Worm (Caenorhabditis elegans) whole organism, young adult: Measurements from ENCODE around the gene mrpl-30.

Source experiments
- B0261.1 ChIP-seq: sonication (generic microtip); optimal IDR thresholded peaks from 2 replicates; lab custom pipeline; 2016; ENCODE audit warnings: mild to moderate bottlenecking, missing genetic modification characterization, moderate library complexity, missing compliant biosample characterization
- B0336.3 ChIP-seq: fragments of 200-800 bp; sonication (Bioruptor generic); IDR thresholded peaks from 2 replicates; pipeline ENCODE4 v1.3.6; 2022; ENCODE audit warnings: missing genetic modification characterization, missing compliant biosample characterization
- F22D6.2 ChIP-seq: sonication (generic microtip); optimal IDR thresholded peaks from 2 replicates; lab custom pipeline; 2016; ENCODE audit warnings: mild to moderate bottlenecking, missing genetic modification characterization, missing compliant biosample characterization
- F37B4.10 ChIP-seq: fragments of 200-800 bp; sonication (Bioruptor generic); IDR thresholded peaks from 2 replicates; pipeline ENCODE4 v1.3.6; 2022; ENCODE audit warnings: missing genetic modification characterization, missing compliant biosample characterization
- F39B2.1 ChIP-seq: fragments of 200-800 bp; sonication (Bioruptor generic); IDR thresholded peaks from 2 replicates; pipeline ENCODE4 v1.3.6; 2022; ENCODE audit warnings: missing genetic modification reagents, missing genetic modification characterization, missing compliant biosample characterization
- F57A8.1 ChIP-seq: fragments of 200-800 bp; sonication (Bioruptor generic); optimal IDR thresholded peaks from 2 replicates; lab custom pipeline; 2018; ENCODE audit warnings: mild to moderate bottlenecking, missing genetic modification characterization, moderate library complexity, missing compliant biosample characterization
- K11D2.4 ChIP-seq: fragments of 200-800 bp; sonication (Bioruptor generic); IDR thresholded peaks from 2 replicates; pipeline ENCODE4 v1.3.6; 2022; ENCODE audit warnings: missing genetic modification reagents, missing genetic modification characterization, missing compliant biosample characterization
- K12H6.12 ChIP-seq: fragments of 200-800 bp; sonication (Bioruptor generic); optimal IDR thresholded peaks from 2 replicates; lab custom pipeline; 2018; ENCODE audit warnings: mild to moderate bottlenecking, missing genetic modification characterization, missing compliant biosample characterization
- Y53G8AR.9 ChIP-seq: fragments of 200-800 bp; sonication (Bioruptor generic); conservative IDR thresholded peaks from 2 replicates; pipeline ENCODE4 v1.3.6; 2022; ENCODE audit warnings: missing genetic modification reagents, missing genetic modification characterization, missing compliant biosample characterization
- Y95B8A.8 ChIP-seq: fragments of 200-800 bp; sonication (Bioruptor generic); IDR thresholded peaks from 2 replicates; pipeline ENCODE4 v1.3.6; 2022; ENCODE audit warnings: missing genetic modification reagents, missing genetic modification characterization, missing compliant biosample characterization
- akir-1 ChIP-seq: fragments of 200-800 bp; sonication (Bioruptor generic); optimal IDR thresholded peaks from 2 replicates; lab custom pipeline; 2018; ENCODE audit warnings: mild to moderate bottlenecking, missing genetic modification characterization, moderate library complexity, missing compliant biosample characterization
- aptf-3 ChIP-seq: fragments of 200-800 bp; sonication (Bioruptor generic); IDR thresholded peaks from 2 replicates; pipeline ENCODE4 v1.3.6; 2022; ENCODE audit warnings: missing genetic modification characterization, missing compliant biosample characterization
- atf-7 ChIP-seq: sonication (generic microtip); optimal IDR thresholded peaks from 2 replicates; lab custom pipeline; 2017; ENCODE audit warnings: mild to moderate bottlenecking, missing genetic modification characterization, missing compliant biosample characterization
- attf-6 ChIP-seq: fragments of 200-800 bp; sonication (Bioruptor generic); IDR thresholded peaks from 2 replicates; pipeline ENCODE4 v1.3.6; 2022; ENCODE audit warnings: missing genetic modification reagents, missing genetic modification characterization, missing compliant biosample characterization
- bed-1 ChIP-seq: fragments of 200-800 bp; sonication (Bioruptor generic); IDR thresholded peaks from 2 replicates; pipeline ENCODE4 v1.3.6; 2022; ENCODE audit warnings: missing genetic modification reagents, missing genetic modification characterization, missing compliant biosample characterization
- ccch-3 ChIP-seq: fragments of 200-800 bp; sonication (Bioruptor generic); optimal IDR thresholded peaks from 2 replicates; lab custom pipeline; 2018; ENCODE audit warnings: mild to moderate bottlenecking, missing genetic modification characterization, missing compliant biosample characterization
- cebp-1 ChIP-seq, 2 experiments: fragments of 200-800 bp in 1 of 2; sonication (Bioruptor generic) in 1 of 2; sonication (generic microtip) in 1 of 2; IDR thresholded peaks in 1 of 2; optimal IDR thresholded peaks in 1 of 2; 2 replicates each; pipeline versions ENCODE4 v1.3.6 to Lab custom; 2017 to 2022; ENCODE audit warnings: missing compliant biosample characterization in 2 of 2, missing genetic modification characterization in 2 of 2, mild to moderate bottlenecking in 1 of 2, missing genetic modification reagents in 1 of 2, moderate library complexity in 1 of 2
- die-1 ChIP-seq: sonication (generic microtip); optimal IDR thresholded peaks from 2 replicates; lab custom pipeline; 2016; ENCODE audit warnings: missing genotype, mild to moderate bottlenecking, missing genetic modification characterization, missing compliant biosample characterization
- dpl-1 ChIP-seq: fragments of 150-350 bp; optimal IDR thresholded peaks from 2 replicates; lab custom pipeline; 2014; ENCODE audit warnings: missing biosample characterization, missing genetic modification reagents, missing genetic modification characterization
- ekl-4 ChIP-seq: fragments of 200-800 bp; sonication (Bioruptor generic); IDR thresholded peaks from 2 replicates; pipeline ENCODE4 v1.3.6; 2022; ENCODE audit warnings: missing genetic modification reagents, missing genetic modification characterization, missing compliant biosample characterization
- him-1 ChIP-seq: sonication (generic microtip); optimal IDR thresholded peaks from 2 replicates; lab custom pipeline; 2016; ENCODE audit warnings: missing genotype, missing genetic modification reagents, missing genetic modification characterization, missing compliant biosample characterization
- hlh-26 ChIP-seq: fragments of 200-800 bp; sonication (Bioruptor generic); conservative IDR thresholded peaks from 2 replicates; pipeline ENCODE4 v1.3.6; 2022; ENCODE audit warnings: missing genetic modification reagents, missing genetic modification characterization, missing compliant biosample characterization
- hmg-20 ChIP-seq: fragments of 200-800 bp; sonication (Bioruptor generic); IDR thresholded peaks from 2 replicates; pipeline ENCODE4 v1.3.6; 2022; ENCODE audit warnings: missing genetic modification reagents, missing genetic modification characterization, missing compliant biosample characterization
- hsf-1 ChIP-seq: fragments of 200-800 bp; sonication (Bioruptor generic); IDR thresholded peaks from 2 replicates; pipeline ENCODE4 v1.3.6; 2022; ENCODE audit warnings: missing genetic modification reagents, missing genetic modification characterization, missing compliant biosample characterization
- lsy-27 ChIP-seq: sonication (generic microtip); optimal IDR thresholded peaks from 2 replicates; lab custom pipeline; 2017; ENCODE audit warnings: missing genetic modification characterization, mild to moderate bottlenecking, missing compliant biosample characterization, antibody characterized with exemption, missing genotype, borderline replicate concordance; ENCODE audit not compliant: insufficient read depth
- mcd-1 ChIP-seq: fragments of 200-800 bp; sonication (Bioruptor generic); IDR thresholded peaks from 2 replicates; pipeline ENCODE4 v1.3.6; 2022; ENCODE audit warnings: missing genetic modification reagents, missing genetic modification characterization, missing compliant biosample characterization
- nfya-2 ChIP-seq: fragments of 200-800 bp; sonication (Bioruptor generic); IDR thresholded peaks from 2 replicates; pipeline ENCODE4 v1.3.6; 2022; ENCODE audit warnings: missing genetic modification reagents, missing genetic modification characterization, missing compliant biosample characterization
- nfyb-1 ChIP-seq: fragments of 200-800 bp; sonication (Bioruptor generic); IDR thresholded peaks from 2 replicates; pipeline ENCODE4 v1.3.6; 2022; ENCODE audit warnings: missing genetic modification reagents, missing genetic modification characterization, missing compliant biosample characterization
- pbrm-1 ChIP-seq: fragments of 200-800 bp; sonication (Bioruptor generic); IDR thresholded peaks from 2 replicates; pipeline ENCODE4 v1.3.6; 2022; ENCODE audit warnings: missing genetic modification reagents, missing genetic modification characterization, missing compliant biosample characterization
- snpc-4 ChIP-seq, 5 experiments: fragments of 150-350 bp in 1 of 5; sonication (generic microtip) in 4 of 5; optimal IDR thresholded peaks; 2 replicates each; lab custom pipeline; 2014 to 2018; ENCODE audit warnings: missing genetic modification characterization in 5 of 5, missing biosample characterization in 3 of 5, antibody characterized with exemption in 2 of 5, mild to moderate bottlenecking in 2 of 5, missing compliant biosample characterization in 2 of 5, missing genotype in 2 of 5, moderate library complexity in 2 of 5, missing genetic modification reagents in 1 of 5
- somi-1 ChIP-seq: fragments of 200-800 bp; sonication (Bioruptor generic); optimal IDR thresholded peaks from 2 replicates; lab custom pipeline; 2018; ENCODE audit warnings: mild to moderate bottlenecking, missing genetic modification characterization, missing compliant biosample characterization
- sptf-2 ChIP-seq: fragments of 200-800 bp; sonication (Bioruptor generic); optimal IDR thresholded peaks from 2 replicates; lab custom pipeline; 2018; ENCODE audit warnings: mild to moderate bottlenecking, missing genetic modification characterization, missing compliant biosample characterization
- tbx-9 ChIP-seq: sonication (generic microtip); optimal IDR thresholded peaks from 2 replicates; lab custom pipeline; 2016; ENCODE audit warnings: borderline replicate concordance, missing genetic modification characterization, inconsistent platforms, missing compliant biosample characterization
- ztf-26 ChIP-seq: sonication (generic microtip); optimal IDR thresholded peaks from 2 replicates; lab custom pipeline; 2017; ENCODE audit warnings: missing genetic modification characterization, missing compliant biosample characterization
- ztf-28 ChIP-seq: fragments of 200-800 bp; sonication (Bioruptor generic); IDR thresholded peaks from 2 replicates; pipeline ENCODE4 v1.3.6; 2022; ENCODE audit warnings: missing genetic modification reagents, missing genetic modification characterization, missing compliant biosample characterization
- ztf-6 ChIP-seq: fragments of 200-800 bp; sonication (Bioruptor generic); IDR thresholded peaks from 2 replicates; pipeline ENCODE4 v1.3.6; 2022; ENCODE audit warnings: missing genetic modification reagents, missing genetic modification characterization, missing compliant biosample characterization

The mrpl-30 gene

DNA sequence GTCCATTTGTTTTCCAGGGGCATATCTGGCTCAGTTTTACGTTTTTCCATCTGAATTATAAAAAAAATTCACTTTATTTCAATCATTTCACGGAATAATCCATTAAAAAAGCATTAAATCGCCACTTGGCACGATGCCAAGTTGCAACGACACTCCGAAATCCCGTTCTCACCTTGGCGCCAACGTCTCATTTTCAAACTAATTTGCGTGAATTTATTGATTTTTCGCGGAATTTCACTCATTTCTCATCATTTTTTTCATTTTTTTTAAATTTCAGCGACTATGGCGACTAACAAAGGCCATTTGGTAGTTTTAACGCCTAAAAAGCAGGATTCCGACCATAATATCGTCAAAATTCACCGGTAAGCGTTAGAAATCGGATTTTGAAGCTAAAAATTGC, 34.9 kb downstream of the mrpl-30 start, which contains the start of gene H14E04.2 (continued):
- TF ChIP-seq snpc-4 (GFP tag; optimal IDR thresholded peaks at IDR 0.05; lab: Kevin White, UChicago) (no peak), snpc-4 (tag; optimal IDR thresholded peaks at IDR 0.05; lab: Kevin White, UChicago) (peak in 1 of 4 experiments; percentile 53), F37B4.10 (no peak), nfyb-1 (peak; percentile 51; the same call in 1 of the 2 replicates), hsf-1 (GFP tag; lab: Robert Waterston, UW) (no peak), K12H6.12 (tag; lab: Kevin White, UChicago) (no peak), ekl-4 (GFP tag; lab: Robert Waterston, UW) (no peak), Y53G8AR.9 (GFP tag; lab: Robert Waterston, UW) (no peak), F39B2.1 (no peak), B0261.1 (tag; lab: Kevin White, UChicago) (no peak), ccch-3 (GFP tag; lab: Kevin White, UChicago) (no peak), ztf-6 (GFP tag; lab: Robert Waterston, UW) (no peak), akir-1 (GFP tag; lab: Kevin White, UChicago) (no peak), F22D6.2 (tag; lab: Kevin White, UChicago) (no peak), Y95B8A.8 (GFP tag; lab: Robert Waterston, UW) (no peak), die-1 (tag; lab: Kevin White, UChicago) (no peak), B0336.3 (GFP tag; lab: Robert Waterston, UW) (no peak), ztf-28 (GFP tag; lab: Robert Waterston, UW) (no peak), hmg-20 (GFP tag; lab: Robert Waterston, UW) (no peak), attf-6 (no peak), K11D2.4 (GFP tag; lab: Robert Waterston, UW) (no peak), tbx-9 (tag; lab: Kevin White, UChicago) (no peak), pbrm-1 (0 out of 2 replicates have a peak, but pooled peaks have one; percentile 18), nfya-2 (GFP tag; lab: Robert Waterston, UW) (no peak), F57A8.1 (GFP tag; lab: Kevin White, UChicago) (no peak), sptf-2 (GFP tag; lab: Kevin White, UChicago) (no peak), ztf-26 (no peak), somi-1 (GFP tag; lab: Kevin White, UChicago) (no peak), him-1 (tag; lab: Kevin White, UChicago) (no peak), cebp-1 (GFP tag; IDR thresholded peaks at IDR 0.05; lab: Robert Waterston, UW) (no peak), cebp-1 (tag; optimal IDR thresholded peaks at IDR 0.05; lab: Kevin White, UChicago) (no peak), bed-1 (GFP tag; lab: Robert Waterston, UW) (no peak)
- TF ChIP-seq, all 124 proteins: peak for 16

- TF ChIP-seq dpl-1 (GFP tag; lab: Kevin White, UChicago): no peak
- TF ChIP-seq mcd-1 (GFP tag; lab: Robert Waterston, UW): no peak
- TF ChIP-seq lsy-27 (tag; lab: Kevin White, UChicago): no peak
- TF ChIP-seq nfya-2 (GFP tag; lab: Robert Waterston, UW): no peak
- TF ChIP-seq atf-7: no peak
- TF ChIP-seq hlh-26 (GFP tag; lab: Robert Waterston, UW): no peak
- no peak for TF ChIP-seq aptf-3 (GFP tag; lab: Robert Waterston, UW)
- TF ChIP-seq, all 124 proteins: peak for 0
Observed at ce11 chrIII:2371864-2372263, 38.9 kb downstream of the mrpl-30 start, which contains the start of gene H04J21.1. Gene H04J21.1, minus strand, starts transcription at chrIII:2371964.
